Fruit fly (Drosophila melanogaster) whole organism, pupa: ENCODE measurements around the gene sav.

ENCODE experiments used
- CG10348 ChIP-seq: fragments of 200-800 bp; sonication (Bioruptor generic); IDR thresholded peaks from 2 replicates; pipeline ENCODE4 v1.3.6; 2022; ENCODE audit warnings: missing biosample characterization, missing genetic modification characterization
- CG13204 ChIP-seq: fragments of 200-800 bp; sonication (Bioruptor generic); optimal IDR thresholded peaks from 2 replicates; lab custom pipeline; 2018; ENCODE audit warnings: missing biosample characterization, mild to moderate bottlenecking, missing genetic modification characterization, moderate library complexity
- CG17806 ChIP-seq: fragments of 200-800 bp; sonication (Bioruptor generic); optimal IDR thresholded peaks from 2 replicates; lab custom pipeline; 2018; ENCODE audit warnings: missing biosample characterization, mild to moderate bottlenecking, missing genetic modification characterization, moderate library complexity
- CG32121 ChIP-seq: fragments of 200-800 bp; sonication (Bioruptor generic); IDR thresholded peaks from 2 replicates; pipeline ENCODE4 v1.3.6; 2022; ENCODE audit warnings: missing biosample characterization, missing genetic modification characterization
- CG34367 ChIP-seq: fragments of 200-800 bp; sonication (Bioruptor generic); optimal IDR thresholded peaks from 2 replicates; lab custom pipeline; 2018; ENCODE audit warnings: missing biosample characterization, mild to moderate bottlenecking, missing genetic modification characterization
- CG4496 ChIP-seq: fragments of 200-800 bp; sonication (Bioruptor generic); IDR thresholded peaks from 3 replicates; pipeline ENCODE4 v1.3.6; 2022; ENCODE audit warnings: missing biosample characterization, missing genetic modification characterization
- CG8301 ChIP-seq: fragments of 200-800 bp; sonication (Bioruptor generic); optimal IDR thresholded peaks from 2 replicates; lab custom pipeline; 2018; ENCODE audit warnings: missing biosample characterization, mild to moderate bottlenecking, missing genetic modification characterization
- EcR ChIP-seq: fragments of 200-800 bp; sonication (Bioruptor generic); optimal IDR thresholded peaks from 3 replicates; lab custom pipeline; 2019; ENCODE audit warnings: missing biosample characterization, missing genetic modification characterization, mild to moderate bottlenecking, moderate library complexity, missing genetic modification reagents
- Ets98B ChIP-seq: fragments of 200-800 bp; sonication (Bioruptor generic); IDR thresholded peaks from 2 replicates; pipeline ENCODE4 v1.3.6; 2022; ENCODE audit warnings: missing biosample characterization, missing genetic modification characterization
- Pif1A ChIP-seq: fragments of 200-800 bp; sonication (Bioruptor generic); optimal IDR thresholded peaks from 3 replicates; lab custom pipeline; 2016; ENCODE audit warnings: missing biosample characterization, missing genetic modification characterization
- Pif1B ChIP-seq: fragments of 200-800 bp; sonication (Bioruptor generic); optimal IDR thresholded peaks from 3 replicates; lab custom pipeline; 2016; ENCODE audit warnings: missing biosample characterization, missing genetic modification characterization
- gl ChIP-seq: fragments of 200-800 bp; sonication (Bioruptor generic); optimal IDR thresholded peaks from 2 replicates; lab custom pipeline; 2018; ENCODE audit warnings: missing biosample characterization, mild to moderate bottlenecking, missing genetic modification characterization
- rn ChIP-seq: fragments of 200-800 bp; sonication (Bioruptor generic); IDR thresholded peaks from 2 replicates; pipeline ENCODE4 v1.3.6; 2022; ENCODE audit warnings: missing biosample characterization, missing genetic modification characterization

DNA sequence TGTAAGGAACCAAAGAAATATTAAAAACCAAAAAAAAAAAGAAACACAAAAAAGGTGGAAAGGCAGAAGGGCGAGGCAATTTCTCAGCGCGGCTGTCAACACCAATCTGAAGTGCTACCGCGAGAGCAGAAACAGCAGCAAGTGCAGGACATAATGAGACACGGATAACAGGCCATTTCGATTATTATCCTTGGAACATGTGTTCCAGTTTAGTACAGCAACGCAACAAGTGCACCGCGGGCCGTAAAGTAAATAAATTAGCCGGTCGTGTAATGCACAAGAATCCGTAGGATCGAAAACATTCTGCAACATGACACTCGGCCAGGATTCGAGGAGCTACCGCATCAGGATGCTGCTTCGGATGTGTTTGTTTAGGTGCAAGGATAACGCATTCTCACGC lies 23.0 kb downstream of the sav start:
- no peak for TF ChIP-seq Pif1B (GFP tag; lab: Kevin White, UChicago)
- no peak for TF ChIP-seq CG10348
- no peak for TF ChIP-seq Ets98B (GFP tag; lab: Robert Waterston, UW)
- TF ChIP-seq rn (GFP tag; lab: Robert Waterston, UW), result no peak
- TF ChIP-seq CG13204 (GFP tag; lab: Kevin White, UChicago), result no peak
- no peak for TF ChIP-seq gl (tag; lab: Kevin White, UChicago)
- TF ChIP-seq CG4496 (GFP tag; lab: Robert Waterston, UW), result no peak
- no peak for TF ChIP-seq CG8301 (tag; lab: Kevin White, UChicago)
- no peak for TF ChIP-seq Pif1A (GFP tag; lab: Kevin White, UChicago)
- TF ChIP-seq CG34367, result no peak
- no peak for TF ChIP-seq CG32121
- no peak for TF ChIP-seq EcR (GFP tag; lab: Kevin White, UChicago)
- TF ChIP-seq CG17806 (tag; lab: Kevin White, UChicago), result no peak
